Worm (Caenorhabditis elegans) whole organism, L3 larva: ENCODE data around the gene W01D2.6.

ENCODE experiments used
- aly-2 ChIP-seq: fragments of 150-350 bp; optimal IDR thresholded peaks from 2 replicates; lab custom pipeline; 2014; ENCODE audit warnings: missing biosample characterization, missing genetic modification characterization
- elt-1 ChIP-seq: fragments of 150-350 bp; optimal IDR thresholded peaks from 2 replicates; lab custom pipeline; 2014; ENCODE audit warnings: missing biosample characterization, missing genetic modification characterization
- lin-15B ChIP-seq: fragments of 150-350 bp; optimal IDR thresholded peaks from 2 replicates; lab custom pipeline; 2014; ENCODE audit warnings: missing biosample characterization, missing genetic modification characterization
- nfya-1 ChIP-seq: sonication (generic microtip); optimal IDR thresholded peaks from 2 replicates; lab custom pipeline; 2017; ENCODE audit warnings: missing genetic modification characterization, mild to moderate bottlenecking, missing compliant biosample characterization, antibody characterized with exemption, moderate library complexity; ENCODE audit not compliant: insufficient read depth
- nhr-28 ChIP-seq: fragments of 150-350 bp; optimal IDR thresholded peaks from 2 replicates; lab custom pipeline; 2014; ENCODE audit warnings: missing biosample characterization, missing genetic modification characterization
- pha-4 ChIP-seq: fragments of 150-350 bp; optimal IDR thresholded peaks from 2 replicates; lab custom pipeline; 2014; ENCODE audit warnings: missing biosample characterization, missing genetic modification reagents, missing genetic modification characterization
- skn-1 ChIP-seq: fragments of 150-350 bp; optimal IDR thresholded peaks from 2 replicates; lab custom pipeline; 2014; ENCODE audit warnings: missing biosample characterization, missing genetic modification characterization
- tbx-2 ChIP-seq: sonication (generic microtip); optimal IDR thresholded peaks from 2 replicates; lab custom pipeline; 2016; ENCODE audit warnings: mild to moderate bottlenecking, missing genetic modification characterization, missing compliant biosample characterization
- unc-39 ChIP-seq: sonication (generic microtip); optimal IDR thresholded peaks from 4 replicates; lab custom pipeline; 2017; ENCODE audit warnings: missing biosample characterization, missing genetic modification characterization
- unc-62 ChIP-seq: fragments of 150-350 bp; sonication (generic microtip); optimal IDR thresholded peaks from 4 replicates; lab custom pipeline; 2014; ENCODE audit warnings: missing biosample characterization, missing genetic modification reagents, missing genetic modification characterization

DNA sequence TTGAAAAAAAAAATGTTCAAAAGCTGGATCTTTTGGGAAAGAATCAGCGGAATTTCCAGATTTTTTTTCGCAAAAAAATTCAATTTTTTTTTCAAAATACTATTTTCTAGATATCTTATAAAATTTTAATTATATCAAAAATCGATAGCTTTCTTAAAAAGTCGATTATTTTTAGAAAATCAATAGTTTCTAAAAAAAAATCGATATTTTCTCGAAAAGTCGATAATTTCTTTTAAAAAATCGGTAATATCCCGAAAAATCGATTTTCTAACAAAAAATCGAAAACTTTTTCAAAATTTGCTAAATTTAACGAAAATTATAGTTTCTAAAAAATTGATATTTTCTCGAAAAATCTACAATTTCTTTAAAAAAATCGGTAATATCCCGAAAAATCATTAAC, 40.0 kb upstream of the W01D2.6 start:
- TF ChIP-seq unc-39 (tag; lab: Kevin White, UChicago) = no peak
- no peak for TF ChIP-seq aly-2
- TF ChIP-seq unc-62 = no peak
- TF ChIP-seq tbx-2 = no peak
- TF ChIP-seq lin-15B (tag; lab: Kevin White, UChicago) = no peak
- no peak for TF ChIP-seq pha-4 (tag; lab: Kevin White, UChicago)
- TF ChIP-seq elt-1 (tag; lab: Kevin White, UChicago) = no peak
- no peak for TF ChIP-seq skn-1 (tag; lab: Kevin White, UChicago)
- no peak for TF ChIP-seq nhr-28
- TF ChIP-seq nfya-1 (tag; lab: Kevin White, UChicago) = no peak
